Fruit fly (Drosophila melanogaster): Measurements from ENCODE around the gene CG11523.
A peak's percentile ranks its signal among the peaks of the same experiment; 100 is the strongest.

Gene CG11523

dm6 chr3L:22267248-22267957 lies 924 bp upstream of the CG11523 start, which contains the start of gene Csp (continued):
- TF ChIP-seq CG5953 (GFP tag; IDR thresholded peaks at IDR 0.05) (no peak), ci (GFP tag; IDR thresholded peaks at IDR 0.05) (peak; percentile 59), Tbp (GFP tag; optimal IDR thresholded peaks at IDR 0.05) (no peak), klu (GFP tag; IDR thresholded peaks at IDR 0.05) (no peak), eyg (GFP tag; optimal IDR thresholded peaks at IDR 0.05) (no peak), zf30C (GFP tag; optimal IDR thresholded peaks at IDR 0.05) (peak; percentile 91), MESR4 (GFP tag; optimal IDR thresholded peaks at IDR 0.05) (peak; percentile 96), CG9727 (GFP tag; optimal IDR thresholded peaks at IDR 0.05) (no peak), Kr (GFP tag; optimal IDR thresholded peaks at IDR 0.05) (peak; percentile 21), Stat92E (GFP tag; optimal IDR thresholded peaks at IDR 0.05) (peak in 1 of 3 experiments; percentile 63), CG9437 (GFP tag; optimal IDR thresholded peaks at IDR 0.05) (no peak), dmrt99B (tag; optimal IDR thresholded peaks at IDR 0.05) (no peak), CTCF (GFP tag; optimal IDR thresholded peaks at IDR 0.05) (peak; percentile 96), pita (GFP tag; optimal IDR thresholded peaks at IDR 0.05) (peak; percentile 37), en (GFP tag; optimal IDR thresholded peaks at IDR 0.05) (no peak), CG1792 (GFP tag; optimal IDR thresholded peaks at IDR 0.05) (no peak)

dm6 chr3L:22262797-22263423 lies 3.6 kb downstream of the CG11523 start, which contains the start of the genes Rich and Ddx1:
Rich (minus strand) TSS chr3L:22262921.
Ddx1 (plus strand) TSS chr3L:22263369.
- no peak for TF ChIP-seq Aef1 (GFP tag; IDR thresholded peaks at IDR 0.05)
- peak; percentile 51 for TF ChIP-seq CG2116 (GFP tag; optimal IDR thresholded peaks at IDR 0.05)
- no peak for TF ChIP-seq CG17328 (GFP tag; IDR thresholded peaks at IDR 0.05)
- no peak for TF ChIP-seq Gug (GFP tag; IDR thresholded peaks at IDR 0.05)
- TF ChIP-seq psq (GFP tag; optimal IDR thresholded peaks at IDR 0.05) = no peak
- no peak for TF ChIP-seq CG12744 (GFP tag; optimal IDR thresholded peaks at IDR 0.05)
- no peak for TF ChIP-seq usp (GFP tag; optimal IDR thresholded peaks at IDR 0.05)
- peak; percentile 7 for TF ChIP-seq CG15696 (tag; optimal IDR thresholded peaks at IDR 0.05)
- TF ChIP-seq slou (GFP tag; optimal IDR thresholded peaks at IDR 0.05) = peak; percentile 18
- no peak for TF ChIP-seq CG11696 (GFP tag; IDR thresholded peaks at IDR 0.05)
- TF ChIP-seq CG17361 (GFP tag; IDR thresholded peaks at IDR 0.05) = peak; percentile 84
- TF ChIP-seq nerfin-1 (tag; optimal IDR thresholded peaks at IDR 0.05) = peak; percentile 95
- TF ChIP-seq CG4820 (GFP tag; optimal IDR thresholded peaks at IDR 0.05) = peak; percentile 22
- peak; percentile 34 for TF ChIP-seq Dek (tag; optimal IDR thresholded peaks at IDR 0.05)
- peak; percentile 54 for TF ChIP-seq Rfx (GFP tag; IDR thresholded peaks at IDR 0.05)
- peak in 1 of 2 experiments; percentile 36 for TF ChIP-seq chif (GFP tag; optimal IDR thresholded peaks at IDR 0.05)
- TF ChIP-seq disco-r (GFP tag; optimal IDR thresholded peaks at IDR 0.05) = no peak
- peak; percentile 15 for TF ChIP-seq cwo (GFP tag; optimal IDR thresholded peaks at IDR 0.05)
- no peak for TF ChIP-seq CG14050 (GFP tag; IDR thresholded peaks at IDR 0.05)
- peak; percentile 42 for TF ChIP-seq HLH54F (GFP tag; optimal IDR thresholded peaks at IDR 0.05)
- peak; percentile 49 for TF ChIP-seq CG1233 (GFP tag; optimal IDR thresholded peaks at IDR 0.05)
- TF ChIP-seq Antp (GFP tag; optimal IDR thresholded peaks at IDR 0.05) = peak; percentile 36
- TF ChIP-seq CG12942 (GFP tag; optimal IDR thresholded peaks at IDR 0.05) = peak; percentile 54
- no peak for TF ChIP-seq CG34224 (GFP tag; IDR thresholded peaks at IDR 0.05; ENCODE audit: partially characterized antibody)
- no peak for TF ChIP-seq CG7928 (GFP tag; optimal IDR thresholded peaks at IDR 0.05)
- TF ChIP-seq Dip2 (GFP tag; IDR thresholded peaks at IDR 0.05) = no peak
- peak; percentile 77 for TF ChIP-seq CG12659 (GFP tag; optimal IDR thresholded peaks at IDR 0.05)
- TF ChIP-seq sens (GFP tag) = peak; percentile 86
- TF ChIP-seq grn (GFP tag; optimal IDR thresholded peaks at IDR 0.05) = no peak
- TF ChIP-seq CG34376 (GFP tag; optimal IDR thresholded peaks at IDR 0.05) = peak; percentile 28
- TF ChIP-seq TFAM (GFP tag; optimal IDR thresholded peaks at IDR 0.05) = no peak
- no peak for TF ChIP-seq CG14441 (GFP tag; IDR thresholded peaks at IDR 0.05)
- TF ChIP-seq Hmx (GFP tag; optimal IDR thresholded peaks at IDR 0.05) = peak; percentile 9
- TF ChIP-seq CG4730 (GFP tag; IDR thresholded peaks at IDR 0.05) = no peak

Data from whole organism, embryonic.